Worm (Caenorhabditis elegans) whole organism, L1 larva: ENCODE data around the gene C50F4.10.

Experiments used
- C16A3.4 ChIP-seq: fragments of 150-350 bp; optimal IDR thresholded peaks from 2 replicates; lab custom pipeline; 2014; ENCODE audit warnings: missing biosample characterization, missing genetic modification characterization
- Y116A8C.19 ChIP-seq: sonication (generic microtip); optimal IDR thresholded peaks from 2 replicates; lab custom pipeline; 2016; ENCODE audit warnings: missing compliant biosample characterization, missing genetic modification characterization, borderline replicate concordance
- alr-1 ChIP-seq: fragments of 200-800 bp; sonication (Bioruptor generic); optimal IDR thresholded peaks from 2 replicates; lab custom pipeline; 2018; ENCODE audit warnings: borderline replicate concordance, mild to moderate bottlenecking, missing genetic modification characterization, missing compliant biosample characterization
- blmp-1 ChIP-seq: fragments of 150-350 bp; optimal IDR thresholded peaks from 2 replicates; lab custom pipeline; 2014; ENCODE audit warnings: missing biosample characterization, missing genetic modification characterization
- ceh-63 ChIP-seq: fragments of 200-800 bp; sonication (Bioruptor generic); optimal IDR thresholded peaks from 2 replicates; lab custom pipeline; 2018; ENCODE audit warnings: mild to moderate bottlenecking, missing genetic modification characterization, missing compliant biosample characterization
- ceh-90 ChIP-seq: sonication (generic microtip); optimal IDR thresholded peaks from 2 replicates; lab custom pipeline; 2016; ENCODE audit warnings: missing genetic modification characterization, missing compliant biosample characterization
- ces-1 ChIP-seq: fragments of 150-350 bp; optimal IDR thresholded peaks from 2 replicates; lab custom pipeline; 2014; ENCODE audit warnings: missing biosample characterization, missing genetic modification reagents, missing genetic modification characterization
- dpl-1 ChIP-seq, 3 experiments: fragments of 150-350 bp in 2 of 3; sonication (generic microtip) in 1 of 3; optimal IDR thresholded peaks; 2 replicates each; lab custom pipeline; 2014 to 2017; ENCODE audit warnings: missing biosample characterization in 3 of 3, missing genetic modification characterization in 3 of 3, missing genetic modification reagents in 3 of 3
- efl-1 ChIP-seq, 4 experiments: fragments of 150-350 bp; optimal IDR thresholded peaks in 3 of 4; peaks in 1 of 4; 1 replicate in 1 of 4; 2 replicates in 3 of 4; lab custom pipeline; 2014; ENCODE audit warnings: missing biosample characterization in 2 of 4, missing genetic modification characterization in 2 of 4, missing genetic modification reagents in 2 of 4
- egl-13 ChIP-seq: sonication (generic microtip); optimal IDR thresholded peaks from 2 replicates; lab custom pipeline; 2016; ENCODE audit warnings: missing genotype, missing genetic modification reagents, missing genetic modification characterization, missing compliant biosample characterization
- egl-27 ChIP-seq, 2 experiments: fragments of 150-350 bp in 1 of 2; sonication (generic microtip); optimal IDR thresholded peaks; 3 replicates each; lab custom pipeline; 2017 to 2018; ENCODE audit warnings: missing biosample characterization in 2 of 2, missing genetic modification characterization in 2 of 2, missing genetic modification reagents in 2 of 2
- elt-2 ChIP-seq: sonication (generic microtip); optimal IDR thresholded peaks from 2 replicates; lab custom pipeline; 2016; ENCODE audit warnings: missing genetic modification characterization, mild to moderate bottlenecking, inconsistent platforms, missing compliant biosample characterization, missing genetic modification reagents
- elt-3 ChIP-seq, 6 experiments: fragments of 150-350 bp in 1 of 6; sonication (generic microtip); optimal IDR thresholded peaks; 2 replicates each; lab custom pipeline; 2017 to 2018; ENCODE audit warnings: missing biosample characterization in 6 of 6, missing genetic modification characterization in 6 of 6, inconsistent platforms in 1 of 6
- fkh-10 ChIP-seq: sonication (generic microtip); optimal IDR thresholded peaks from 2 replicates; lab custom pipeline; 2017; ENCODE audit warnings: missing biosample characterization, missing genetic modification reagents, missing genetic modification characterization
- fos-1 ChIP-seq: fragments of 150-350 bp; optimal IDR thresholded peaks from 2 replicates; lab custom pipeline; 2014; ENCODE audit warnings: missing biosample characterization, missing genetic modification characterization
- grh-1 ChIP-seq: fragments of 200-800 bp; sonication (Bioruptor generic); IDR thresholded peaks from 2 replicates; pipeline ENCODE4 v1.3.6; 2022; ENCODE audit warnings: missing genetic modification reagents, missing genetic modification characterization, missing compliant biosample characterization
- isw-1 ChIP-seq: fragments of 200-800 bp; sonication (Bioruptor generic); IDR thresholded peaks from 2 replicates; pipeline ENCODE4 v1.3.6; 2022; ENCODE audit warnings: missing genetic modification characterization, missing compliant biosample characterization
- jun-1 ChIP-seq: fragments of 150-350 bp; optimal IDR thresholded peaks from 2 replicates; lab custom pipeline; 2014; ENCODE audit warnings: missing biosample characterization, missing genetic modification reagents, missing genetic modification characterization
- lin-13 ChIP-seq: fragments of 150-350 bp; optimal IDR thresholded peaks from 2 replicates; lab custom pipeline; 2014; ENCODE audit warnings: missing biosample characterization, missing genetic modification reagents, missing genetic modification characterization
- lin-14 ChIP-seq: fragments of 200-800 bp; sonication (Bioruptor generic); optimal IDR thresholded peaks from 2 replicates; lab custom pipeline; 2018; ENCODE audit warnings: mild to moderate bottlenecking, missing genetic modification characterization, moderate library complexity, missing compliant biosample characterization
- lin-15B ChIP-seq: fragments of 150-350 bp; sonication (generic microtip); optimal IDR thresholded peaks from 3 replicates; lab custom pipeline; 2014; ENCODE audit warnings: missing biosample characterization, missing genetic modification characterization
- lin-35 ChIP-seq, 2 experiments: fragments of 150-350 bp; optimal IDR thresholded peaks; 2 replicates each; lab custom pipeline; 2014; ENCODE audit warnings: missing biosample characterization in 2 of 2, missing genetic modification characterization in 2 of 2, missing genetic modification reagents in 2 of 2
- lin-39 ChIP-seq: fragments of 150-350 bp; optimal IDR thresholded peaks from 2 replicates; lab custom pipeline; 2014; ENCODE audit warnings: missing biosample characterization, missing genetic modification reagents, missing genetic modification characterization
- mab-9 ChIP-seq: fragments of 200-800 bp; sonication (Bioruptor generic); IDR thresholded peaks from 2 replicates; pipeline ENCODE4 v1.3.6; 2022; ENCODE audit warnings: missing genetic modification reagents, missing genetic modification characterization, missing compliant biosample characterization
- mdl-1 ChIP-seq, 2 experiments: fragments of 150-350 bp; optimal IDR thresholded peaks; 2 replicates each; lab custom pipeline; 2014 to 2017; ENCODE audit warnings: missing biosample characterization in 2 of 2, missing genetic modification characterization in 2 of 2, inconsistent platforms in 1 of 2
- mef-2 ChIP-seq: fragments of 150-350 bp; optimal IDR thresholded peaks from 2 replicates; lab custom pipeline; 2014; ENCODE audit warnings: missing biosample characterization, missing genetic modification characterization
- mep-1 ChIP-seq: fragments of 150-350 bp; optimal IDR thresholded peaks from 2 replicates; lab custom pipeline; 2014; ENCODE audit warnings: missing biosample characterization, missing genetic modification characterization
- nhr-11 ChIP-seq: fragments of 150-350 bp; optimal IDR thresholded peaks from 2 replicates; lab custom pipeline; 2014; ENCODE audit warnings: missing biosample characterization, missing genetic modification characterization
- nhr-12 ChIP-seq: sonication (generic microtip); optimal IDR thresholded peaks from 2 replicates; lab custom pipeline; 2017; ENCODE audit warnings: missing biosample characterization, missing genetic modification characterization
- nhr-47 ChIP-seq: sonication (generic microtip); optimal IDR thresholded peaks from 2 replicates; lab custom pipeline; 2016; ENCODE audit warnings: mild to moderate bottlenecking, missing genetic modification characterization, moderate library complexity, missing compliant biosample characterization
- nhr-71 ChIP-seq: sonication (generic microtip); optimal IDR thresholded peaks from 2 replicates; lab custom pipeline; 2016; ENCODE audit warnings: mild to moderate bottlenecking, missing genetic modification characterization, moderate library complexity, missing compliant biosample characterization
- nhr-84 ChIP-seq: sonication (generic microtip); optimal IDR thresholded peaks from 2 replicates; lab custom pipeline; 2017; ENCODE audit warnings: missing biosample characterization, missing genetic modification characterization
- nhr-90 ChIP-seq: sonication (generic microtip); optimal IDR thresholded peaks from 2 replicates; lab custom pipeline; 2016; ENCODE audit warnings: mild to moderate bottlenecking, missing genetic modification characterization, missing compliant biosample characterization; ENCODE audit not compliant: poor library complexity
- pag-3 ChIP-seq: sonication (generic microtip); optimal IDR thresholded peaks from 2 replicates; lab custom pipeline; 2017; ENCODE audit warnings: missing genetic modification characterization, mild to moderate bottlenecking, missing compliant biosample characterization, antibody characterized with exemption, borderline replicate concordance; ENCODE audit not compliant: insufficient read depth
- pax-3 ChIP-seq: fragments of 200-800 bp; sonication (Bioruptor generic); optimal IDR thresholded peaks from 2 replicates; lab custom pipeline; 2018; ENCODE audit warnings: mild to moderate bottlenecking, missing genetic modification characterization, moderate library complexity, missing compliant biosample characterization
- rnt-1 ChIP-seq: sonication (generic microtip); optimal IDR thresholded peaks from 2 replicates; lab custom pipeline; 2016; ENCODE audit warnings: mild to moderate bottlenecking, missing genetic modification characterization, moderate library complexity, missing compliant biosample characterization
- skn-1 ChIP-seq: fragments of 150-350 bp; optimal IDR thresholded peaks from 2 replicates; lab custom pipeline; 2014; ENCODE audit warnings: missing biosample characterization, missing genetic modification characterization
- snpc-4 ChIP-seq: fragments of 150-350 bp; optimal IDR thresholded peaks from 2 replicates; lab custom pipeline; 2014; ENCODE audit warnings: missing biosample characterization, missing genetic modification characterization
- snu-23 ChIP-seq: sonication (generic microtip); optimal IDR thresholded peaks from 2 replicates; lab custom pipeline; 2016; ENCODE audit warnings: missing genetic modification characterization, missing compliant biosample characterization
- sox-4 ChIP-seq: sonication (generic microtip); optimal IDR thresholded peaks from 2 replicates; lab custom pipeline; 2016; ENCODE audit warnings: missing genetic modification characterization, missing compliant biosample characterization
- sptf-1 ChIP-seq: fragments of 150-350 bp; optimal IDR thresholded peaks from 2 replicates; lab custom pipeline; 2014; ENCODE audit warnings: missing biosample characterization, missing genetic modification characterization
- sup-37 ChIP-seq: fragments of 200-800 bp; sonication (Bioruptor generic); optimal IDR thresholded peaks from 2 replicates; lab custom pipeline; 2018; ENCODE audit warnings: mild to moderate bottlenecking, missing genetic modification characterization, missing compliant biosample characterization
- swsn-7 ChIP-seq: sonication (generic microtip); optimal IDR thresholded peaks from 2 replicates; lab custom pipeline; 2016; ENCODE audit warnings: missing genetic modification characterization, missing compliant biosample characterization
- tlp-1 ChIP-seq: fragments of 150-350 bp; optimal IDR thresholded peaks from 2 replicates; lab custom pipeline; 2014; ENCODE audit warnings: missing biosample characterization, missing genetic modification characterization
- zag-1 ChIP-seq: fragments of 150-350 bp; optimal IDR thresholded peaks from 2 replicates; lab custom pipeline; 2014; ENCODE audit warnings: missing biosample characterization, missing genetic modification characterization
- zip-4 ChIP-seq: fragments of 200-800 bp; sonication (Bioruptor generic); optimal IDR thresholded peaks from 2 replicates; lab custom pipeline; 2018; ENCODE audit warnings: mild to moderate bottlenecking, missing genetic modification characterization, moderate library complexity, missing compliant biosample characterization

The C50F4.10 gene

DNA sequence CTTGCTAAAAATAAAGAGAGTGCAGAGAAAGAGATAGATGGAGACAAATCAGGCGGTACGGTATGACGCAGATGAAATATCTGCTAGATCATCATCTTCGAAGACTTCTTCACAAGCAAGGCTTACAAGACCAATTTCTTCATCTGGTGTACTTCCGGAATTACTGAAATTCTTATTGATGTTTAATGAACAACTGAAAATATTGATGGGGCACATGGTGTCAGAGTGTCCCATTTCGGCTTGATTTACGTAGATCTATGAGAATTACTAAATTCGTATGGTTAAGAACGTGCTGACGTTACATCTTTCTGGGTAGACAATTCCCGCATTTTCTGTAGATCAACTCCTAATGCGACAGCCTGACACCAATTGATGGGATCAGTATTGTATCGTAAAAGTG is 25.3 kb upstream of the C50F4.10 start:
- TF ChIP-seq pag-3 (tag; lab: Kevin White, UChicago) (no peak), grh-1 (GFP tag; lab: Robert Waterston, UW) (no peak), efl-1 (optimal IDR thresholded peaks at IDR 0.05; lab: Kevin White, UChicago) (no peak), efl-1 (GFP tag; optimal IDR thresholded peaks at IDR 0.05 in 1 of 2; lab: Kevin White, UChicago) (peak in 1 of 2 experiments; percentile 25)

DNA sequence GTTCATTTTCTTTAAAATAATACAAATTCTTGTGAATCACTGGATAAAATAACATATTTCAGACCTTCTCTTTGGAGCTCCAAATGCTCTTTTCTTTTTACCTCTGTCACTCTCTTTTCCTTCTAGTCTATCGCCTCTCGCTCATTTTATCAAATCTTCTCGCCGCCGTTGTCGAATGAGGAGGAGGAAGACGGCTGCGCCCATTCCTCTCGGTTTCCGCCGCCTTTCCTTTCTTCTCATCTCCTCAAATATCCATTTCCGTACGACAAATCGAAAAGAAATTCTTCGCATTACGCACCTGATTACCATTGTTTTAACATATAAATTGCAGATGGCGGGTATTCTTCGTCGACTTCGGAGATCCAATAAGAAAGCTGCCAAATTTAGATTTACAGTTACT is 18.9 kb upstream of the C50F4.10 start, which contains the start of gene ehbp-1:
Gene ehbp-1 (plus strand): TSS at position 332 of the 400 bp plus-strand sequence.
- TF ChIP-seq pag-3 (tag; lab: Kevin White, UChicago) (no peak), grh-1 (GFP tag; lab: Robert Waterston, UW) (no peak), lin-15B (no peak), pax-3 (no peak), mdl-1 (tag; optimal IDR thresholded peaks at IDR 0.05; lab: Kevin White, UChicago) (no peak), fos-1 (tag; lab: Kevin White, UChicago) (no peak), nhr-12 (tag; lab: Kevin White, UChicago) (no peak), lin-14 (GFP tag; lab: Kevin White, UChicago) (peak; percentile 80), efl-1 (optimal IDR thresholded peaks at IDR 0.05; lab: Kevin White, UChicago) (no peak), efl-1 (GFP tag; optimal IDR thresholded peaks at IDR 0.05 in 1 of 2; lab: Kevin White, UChicago) (no peak), nhr-71 (tag; lab: Kevin White, UChicago) (peak; percentile 18), egl-27 (tag; optimal IDR thresholded peaks at IDR 0.05; lab: Kevin White, UChicago) (no peak), lin-13 (GFP tag; lab: Kevin White, UChicago) (no peak), elt-2 (tag; lab: Kevin White, UChicago) (no peak), sox-4 (no peak), zag-1 (tag; lab: Kevin White, UChicago) (no peak), nhr-11 (tag; lab: Kevin White, UChicago) (no peak), tlp-1 (tag; lab: Kevin White, UChicago) (no peak), fkh-10 (GFP tag; lab: Kevin White, UChicago) (peak; percentile 58), Y116A8C.19 (tag; lab: Kevin White, UChicago) (no peak), egl-13 (tag; lab: Kevin White, UChicago) (peak; percentile 18), rnt-1 (tag; lab: Kevin White, UChicago) (no peak), skn-1 (tag; lab: Kevin White, UChicago) (no peak), mab-9 (GFP tag; lab: Robert Waterston, UW) (no peak), sup-37 (no peak), blmp-1 (tag; lab: Kevin White, UChicago) (peak; percentile 67), swsn-7 (tag; lab: Kevin White, UChicago) (peak; percentile 0), snu-23 (GFP tag; lab: Kevin White, UChicago) (peak; percentile 1), lin-39 (tag; lab: Kevin White, UChicago) (no peak), sptf-1 (tag; lab: Kevin White, UChicago) (no peak), dpl-1 (GFP tag; optimal IDR thresholded peaks at IDR 0.05; lab: Kevin White, UChicago) (no peak), ceh-63 (GFP tag; lab: Kevin White, UChicago) (no peak), alr-1 (tag; lab: Kevin White, UChicago) (no peak), ces-1 (GFP tag; lab: Kevin White, UChicago) (no peak)
- TF ChIP-seq, all 84 proteins: peak for 7

DNA sequence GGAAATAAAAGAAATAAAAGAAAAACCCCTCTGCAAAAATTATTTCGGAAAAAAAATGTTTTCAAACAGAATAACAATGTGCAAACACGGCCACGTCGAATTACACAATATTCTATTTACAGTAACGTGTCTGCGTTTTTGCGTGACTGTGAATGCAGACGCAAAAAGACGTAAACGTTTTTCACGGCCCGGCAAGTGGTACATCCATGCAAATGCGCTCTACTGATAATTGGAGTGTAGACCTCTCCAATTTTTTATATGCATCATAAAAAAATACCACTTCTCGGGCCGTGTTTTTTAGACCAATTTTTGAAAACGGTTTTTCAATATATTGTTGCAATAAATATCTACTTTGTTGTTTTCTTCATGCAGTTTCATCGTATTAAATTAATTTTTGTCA is 18.1 kb upstream of the C50F4.10 start, which contains the start of gene nstp-10:
Gene nstp-10 (minus strand): TSS at position 378 of the 400 bp plus-strand sequence.
- TF ChIP-seq isw-1 (GFP tag; lab: Robert Waterston, UW) (peak; percentile 17; the same call in 1 of the 2 replicates), mdl-1 (tag; optimal IDR thresholded peaks at IDR 0.05; lab: Kevin White, UChicago) (no peak), lin-35 (GFP tag; optimal IDR thresholded peaks at IDR 0.05; lab: Kevin White, UChicago) (peak; percentile 57 to 69), nhr-71 (tag; lab: Kevin White, UChicago) (peak; percentile 54), pax-3 (no peak), mef-2 (tag; lab: Kevin White, UChicago) (no peak), nhr-90 (tag; lab: Kevin White, UChicago) (no peak), snpc-4 (tag; lab: Kevin White, UChicago) (peak; percentile 4), skn-1 (tag; lab: Kevin White, UChicago) (peak; percentile 21), fos-1 (tag; lab: Kevin White, UChicago) (peak; percentile 12), C16A3.4 (tag; lab: Kevin White, UChicago) (peak; percentile 31), mep-1 (tag; lab: Kevin White, UChicago) (peak; percentile 12), nhr-47 (tag; lab: Kevin White, UChicago) (peak; percentile 45), nhr-11 (tag; lab: Kevin White, UChicago) (no peak), elt-3 (tag; optimal IDR thresholded peaks at IDR 0.05; lab: Kevin White, UChicago) (no peak), ceh-90 (no peak), nhr-84 (tag; lab: Kevin White, UChicago) (no peak), jun-1 (peak; percentile 7), sptf-1 (tag; lab: Kevin White, UChicago) (no peak), zip-4 (GFP tag; lab: Kevin White, UChicago) (no peak), lin-14 (GFP tag; lab: Kevin White, UChicago) (peak; percentile 67)
